Fruit fly (Drosophila melanogaster) whole organism, adult: ENCODE results near the gene CG31538.

ENCODE experiments used
- Hr96 ChIP-seq: fragments of 200-800 bp; sonication (Bioruptor generic); optimal IDR thresholded peaks from 2 replicates; lab custom pipeline; 2016; ENCODE audit warnings: missing biosample characterization, missing genetic modification characterization
- kay ChIP-seq: fragments of 200-800 bp; sonication (Bioruptor generic); peaks from one replicate; lab custom pipeline; 2016; ENCODE audit warnings: missing biosample characterization, missing genetic modification characterization, borderline replicate concordance
- toe ChIP-seq: fragments of 200-800 bp; sonication (Bioruptor generic); optimal IDR thresholded peaks from 2 replicates; lab custom pipeline; 2016; ENCODE audit warnings: missing biosample characterization, missing genetic modification characterization

DNA sequence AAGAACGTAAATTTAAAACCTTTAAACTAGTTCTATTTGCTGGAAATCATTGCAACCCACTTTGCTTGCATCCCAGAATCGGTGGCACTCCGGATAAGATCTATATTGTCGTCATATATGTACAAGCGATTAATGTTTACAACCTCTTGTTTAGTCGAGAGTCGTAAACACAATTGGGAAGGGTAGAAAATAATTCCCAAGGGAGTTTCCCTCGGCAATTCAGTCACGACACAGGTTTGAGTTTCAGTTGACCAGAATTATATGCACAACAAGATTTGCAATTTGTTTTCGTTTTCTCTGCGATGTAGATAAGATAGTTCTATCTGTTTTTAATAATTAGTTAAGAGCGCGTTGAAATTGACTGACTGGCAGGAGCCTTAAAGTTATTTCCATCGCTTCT, 2.7 kb upstream of the CG31538 start:
- TF ChIP-seq Hr96 (GFP tag; lab: Kevin White, UChicago) (no peak), kay (peak; percentile 28), toe (GFP tag; lab: Kevin White, UChicago) (no peak)
